Fruit fly (Drosophila melanogaster) whole organism, embryonic: ENCODE data around the gene CG34117.

Experiments used
- ATbp ChIP-seq: fragments of 200-800 bp; sonication (Bioruptor generic); optimal IDR thresholded peaks from 2 replicates; lab custom pipeline; 2017; ENCODE audit warnings: missing biosample characterization, mild to moderate bottlenecking, missing genetic modification characterization, missing genetic modification reagents
- C15 ChIP-seq: fragments of 200-800 bp; sonication (Bioruptor generic); IDR thresholded peaks from 3 replicates; pipeline ENCODE4 v1.3.6; 2022; ENCODE audit warnings: missing biosample characterization, missing genetic modification characterization
- CG11696 ChIP-seq: fragments of 200-800 bp; sonication (Bioruptor generic); IDR thresholded peaks from 2 replicates; pipeline ENCODE4 v1.3.6; 2022; ENCODE audit warnings: missing biosample characterization, missing genetic modification characterization
- CG12744 ChIP-seq: fragments of 200-800 bp; sonication (Bioruptor generic); optimal IDR thresholded peaks from 2 replicates; lab custom pipeline; 2016; ENCODE audit warnings: missing biosample characterization, missing genetic modification characterization
- CG13424 ChIP-seq: fragments of 200-800 bp; sonication (Bioruptor generic); optimal IDR thresholded peaks from 2 replicates; lab custom pipeline; 2019; ENCODE audit warnings: missing biosample characterization, mild to moderate bottlenecking, missing genetic modification characterization, moderate library complexity
- CG14965 ChIP-seq: fragments of 200-800 bp; sonication (Bioruptor generic); optimal IDR thresholded peaks from 2 replicates; lab custom pipeline; 2016; ENCODE audit warnings: missing biosample characterization, missing genetic modification characterization, borderline replicate concordance
- CG15514 ChIP-seq: fragments of 200-800 bp; sonication (Bioruptor generic); optimal IDR thresholded peaks from 3 replicates; lab custom pipeline; 2017; ENCODE audit warnings: missing biosample characterization, missing genetic modification characterization, mild to moderate bottlenecking, moderate library complexity, missing genetic modification reagents
- CG16815 ChIP-seq: fragments of 200-800 bp; sonication (Bioruptor generic); optimal IDR thresholded peaks from 3 replicates; lab custom pipeline; 2017; ENCODE audit warnings: missing biosample characterization, mild to moderate bottlenecking, missing genetic modification characterization
- CG17829 ChIP-seq: fragments of 200-800 bp; optimal IDR thresholded peaks from 2 replicates; lab custom pipeline; 2019; ENCODE audit warnings: missing biosample characterization, mild to moderate bottlenecking, missing genetic modification characterization, moderate library complexity
- CG2678 ChIP-seq: fragments of 200-800 bp; sonication (Bioruptor generic); optimal IDR thresholded peaks from 3 replicates; lab custom pipeline; 2019; ENCODE audit warnings: missing biosample characterization, mild to moderate bottlenecking, missing genetic modification characterization, moderate library complexity
- CG32532 ChIP-seq: fragments of 200-800 bp; sonication (Bioruptor generic); IDR thresholded peaks from 2 replicates; pipeline ENCODE4 v1.3.6; 2022; ENCODE audit warnings: missing biosample characterization, missing genetic modification characterization
- CG6813 ChIP-seq: fragments of 200-800 bp; sonication (Bioruptor generic); optimal IDR thresholded peaks from 2 replicates; lab custom pipeline; 2017; ENCODE audit warnings: missing biosample characterization, missing genetic modification characterization, mild to moderate bottlenecking, moderate library complexity, missing genetic modification reagents
- CG7357 ChIP-seq: fragments of 200-800 bp; sonication (Bioruptor generic); IDR thresholded peaks from 3 replicates; pipeline ENCODE4 v1.3.6; 2022; ENCODE audit warnings: missing biosample characterization, missing genetic modification characterization
- CG7963 ChIP-seq: fragments of 200-800 bp; sonication (Bioruptor generic); IDR thresholded peaks from 3 replicates; pipeline ENCODE4 v1.3.6; 2022; ENCODE audit warnings: missing biosample characterization, missing genetic modification characterization; ENCODE audit not compliant: partially characterized antibody
- CrebB ChIP-seq: fragments of 200-800 bp; sonication (Bioruptor generic); optimal IDR thresholded peaks from 3 replicates; lab custom pipeline; 2018; ENCODE audit warnings: missing biosample characterization, mild to moderate bottlenecking, missing genetic modification characterization
- Doc3 ChIP-seq: fragments of 200-800 bp; sonication (Bioruptor generic); IDR thresholded peaks from 3 replicates; pipeline ENCODE4 v1.3.6; 2022; ENCODE audit warnings: missing biosample characterization, missing genetic modification characterization; ENCODE audit not compliant: partially characterized antibody
- Dref ChIP-seq: fragments of 200-800 bp; sonication (Bioruptor generic); IDR thresholded peaks from 2 replicates; pipeline ENCODE4 v1.3.6; 2022; ENCODE audit warnings: missing biosample characterization, missing genetic modification characterization
- Elba2 ChIP-seq: fragments of 200-800 bp; sonication (Bioruptor generic); optimal IDR thresholded peaks from 3 replicates; lab custom pipeline; 2016; ENCODE audit warnings: missing biosample characterization, missing genetic modification characterization
- Ets97D ChIP-seq: fragments of 200-800 bp; sonication (Bioruptor generic); optimal IDR thresholded peaks from 3 replicates; lab custom pipeline; 2016; ENCODE audit warnings: missing biosample characterization, missing genetic modification characterization
- GATAe ChIP-seq: fragments of 200-800 bp; sonication (Bioruptor generic); conservative IDR thresholded peaks from 2 replicates; pipeline ENCODE4 v1.3.6; 2022; ENCODE audit warnings: missing biosample characterization, missing genetic modification characterization
- Hand ChIP-seq: fragments of 200-800 bp; sonication (Bioruptor generic); optimal IDR thresholded peaks from 2 replicates; lab custom pipeline; 2017; ENCODE audit warnings: mild to moderate bottlenecking, missing biosample characterization, missing genetic modification reagents, missing genetic modification characterization
- Hr39 ChIP-seq: fragments of >200 bp; optimal IDR thresholded peaks from 2 replicates; lab custom pipeline; 2017
- Lpt ChIP-seq: fragments of >200 bp; optimal IDR thresholded peaks from 2 replicates; lab custom pipeline; 2018; ENCODE audit warnings: missing biosample characterization, missing genetic modification characterization
- Max ChIP-seq: fragments of 200-800 bp; sonication (Bioruptor generic); optimal IDR thresholded peaks from 2 replicates; lab custom pipeline; 2016; ENCODE audit warnings: missing biosample characterization, mild to moderate bottlenecking, missing genetic modification characterization
- Med ChIP-seq: fragments of 200-800 bp; sonication (Bioruptor generic); peaks from one replicate; lab custom pipeline; 2016; ENCODE audit warnings: missing biosample characterization, missing genetic modification characterization, mild to moderate bottlenecking, inconsistent platforms, moderate library complexity
- Ptx1 ChIP-seq: fragments of 200-800 bp; sonication (Bioruptor generic); IDR thresholded peaks from 2 replicates; pipeline ENCODE4 v1.3.6; 2022; ENCODE audit warnings: missing biosample characterization, missing genetic modification characterization
- Ravus ChIP-seq: fragments of 200-800 bp; sonication (Bioruptor generic); IDR thresholded peaks from 2 replicates; pipeline ENCODE4 v1.3.6; 2022; ENCODE audit warnings: missing biosample characterization, missing genetic modification characterization
- Rx ChIP-seq: fragments of 200-800 bp; sonication (Bioruptor generic); IDR thresholded peaks from 2 replicates; pipeline ENCODE4 v1.3.6; 2022; ENCODE audit warnings: missing biosample characterization, missing genetic modification characterization
- Taf1 ChIP-seq: fragments of 200-800 bp; sonication (Bioruptor generic); IDR thresholded peaks from 2 replicates; pipeline ENCODE4 v1.3.6; 2022; ENCODE audit warnings: missing biosample characterization, missing genetic modification characterization
- bbx ChIP-seq: fragments of 200-800 bp; sonication (Bioruptor generic); IDR thresholded peaks from 2 replicates; pipeline ENCODE4 v1.3.6; 2022; ENCODE audit warnings: missing biosample characterization, missing genetic modification characterization; ENCODE audit not compliant: partially characterized antibody
- br ChIP-seq: fragments of >200 bp; optimal IDR thresholded peaks from 2 replicates; lab custom pipeline; 2017
- cato ChIP-seq: fragments of 200-800 bp; sonication (Bioruptor generic); optimal IDR thresholded peaks from 2 replicates; lab custom pipeline; 2016; ENCODE audit warnings: missing biosample characterization, missing genetic modification characterization, borderline replicate concordance
- croc ChIP-seq: fragments of 200-800 bp; sonication (Bioruptor generic); conservative IDR thresholded peaks from 3 replicates; pipeline ENCODE4 v1.3.6; 2022; ENCODE audit warnings: missing biosample characterization, missing genetic modification characterization
- crp ChIP-seq, 2 experiments: fragments of 200-800 bp; sonication (Bioruptor generic); optimal IDR thresholded peaks; 2 replicates in 1 of 2; 3 replicates in 1 of 2; lab custom pipeline; 2017; ENCODE audit warnings: missing biosample characterization in 2 of 2, missing genetic modification characterization in 2 of 2, mild to moderate bottlenecking in 1 of 2, moderate library complexity in 1 of 2
- da ChIP-seq: fragments of 200-800 bp; sonication (Bioruptor generic); optimal IDR thresholded peaks from 2 replicates; lab custom pipeline; 2016; ENCODE audit warnings: missing biosample characterization, missing genetic modification characterization
- dan ChIP-seq: fragments of 200-800 bp; sonication (Bioruptor generic); IDR thresholded peaks from 2 replicates; pipeline ENCODE4 v1.3.6; 2022; ENCODE audit warnings: missing biosample characterization, missing genetic modification characterization
- disco-r ChIP-seq: fragments of 200-800 bp; sonication (Bioruptor generic); optimal IDR thresholded peaks from 2 replicates; lab custom pipeline; 2016; ENCODE audit warnings: missing biosample characterization, missing genetic modification characterization
- en ChIP-seq: fragments of 200-800 bp; sonication (Bioruptor generic); optimal IDR thresholded peaks from 2 replicates; lab custom pipeline; 2016; ENCODE audit warnings: missing biosample characterization, missing genetic modification characterization
- fd64A ChIP-seq: fragments of 200-800 bp; sonication (Bioruptor generic); optimal IDR thresholded peaks from 3 replicates; lab custom pipeline; 2018; ENCODE audit warnings: missing biosample characterization, mild to moderate bottlenecking, missing genetic modification characterization
- fru ChIP-seq: fragments of >200 bp; optimal IDR thresholded peaks from 2 replicates; lab custom pipeline; 2017
- otp ChIP-seq: fragments of 200-800 bp; sonication (Bioruptor generic); IDR thresholded peaks from 3 replicates; pipeline ENCODE4, ENCODE4 v1.3.6; 2022; ENCODE audit warnings: missing biosample characterization, missing genetic modification characterization
- pb ChIP-seq: fragments of 200-800 bp; sonication (Bioruptor generic); optimal IDR thresholded peaks from 3 replicates; lab custom pipeline; 2016; ENCODE audit warnings: missing biosample characterization, missing genetic modification characterization
- pros ChIP-seq: fragments of 200-800 bp; sonication (Bioruptor generic); optimal IDR thresholded peaks from 3 replicates; lab custom pipeline; 2019; ENCODE audit warnings: missing biosample characterization, mild to moderate bottlenecking, missing genetic modification characterization, moderate library complexity
- sd ChIP-seq: fragments of 200-800 bp; sonication (Bioruptor generic); optimal IDR thresholded peaks from 3 replicates; lab custom pipeline; 2018; ENCODE audit warnings: missing biosample characterization, mild to moderate bottlenecking, missing genetic modification characterization, moderate library complexity
- sens-2 ChIP-seq: fragments of 200-800 bp; sonication (Bioruptor generic); IDR thresholded peaks from 2 replicates; pipeline ENCODE4 v1.3.6; 2022; ENCODE audit warnings: missing biosample characterization, missing genetic modification characterization
- sim ChIP-seq: fragments of 200-800 bp; sonication (Bioruptor generic); IDR thresholded peaks from 2 replicates; pipeline ENCODE4 v1.3.6; 2022; ENCODE audit warnings: missing biosample characterization, missing genetic modification characterization
- slou ChIP-seq: fragments of 200-800 bp; sonication (Bioruptor generic); optimal IDR thresholded peaks from 3 replicates; lab custom pipeline; 2016; ENCODE audit warnings: missing biosample characterization, missing genetic modification characterization
- slp2 ChIP-seq: fragments of 200-800 bp; sonication (Bioruptor generic); optimal IDR thresholded peaks from 2 replicates; lab custom pipeline; 2016; ENCODE audit warnings: missing biosample characterization, missing genetic modification characterization
- tap ChIP-seq: fragments of 200-800 bp; optimal IDR thresholded peaks from 3 replicates; lab custom pipeline; 2019; ENCODE audit warnings: missing biosample characterization, mild to moderate bottlenecking, missing genetic modification characterization, moderate library complexity
- tio ChIP-seq: fragments of 200-800 bp; sonication (Bioruptor generic); optimal IDR thresholded peaks from 2 replicates; lab custom pipeline; 2017; ENCODE audit warnings: missing biosample characterization, missing genetic modification characterization, inconsistent platforms
- trem ChIP-seq: fragments of 200-800 bp; optimal IDR thresholded peaks from 3 replicates; lab custom pipeline; 2019; ENCODE audit warnings: missing biosample characterization, mild to moderate bottlenecking, missing genetic modification characterization, moderate library complexity
- vnd ChIP-seq: fragments of 200-800 bp; sonication (Bioruptor generic); IDR thresholded peaks from 3 replicates; pipeline ENCODE4 v1.3.6; 2022; ENCODE audit warnings: missing biosample characterization, missing genetic modification characterization; ENCODE audit not compliant: partially characterized antibody

Gene CG34117

DNA sequence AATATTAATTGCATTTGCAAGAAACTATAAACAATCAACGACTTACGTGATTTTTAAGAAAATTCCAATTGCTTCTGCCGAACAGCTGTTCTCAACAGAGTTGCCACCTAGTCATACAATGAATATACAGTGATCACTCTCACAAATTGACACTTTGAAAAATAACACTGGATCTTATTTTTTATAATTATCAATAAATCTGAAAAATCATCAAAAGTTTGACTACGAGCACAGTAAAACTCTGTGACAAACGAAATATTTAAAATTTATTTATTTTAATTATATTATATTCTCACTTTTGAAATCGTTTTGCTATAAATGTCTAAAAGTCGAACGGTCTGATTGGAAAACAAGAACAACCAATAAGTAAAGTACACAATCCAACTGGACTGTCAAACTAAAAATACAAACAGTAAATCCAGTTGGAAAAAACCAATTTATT, at the start of gene CG34117 (continued):
- no peak for TF ChIP-seq disco-r (GFP tag; lab: Kevin White, UChicago)
- TF ChIP-seq CG16815 (GFP tag; lab: Kevin White, UChicago): peak; percentile 58
- TF ChIP-seq en (GFP tag; lab: Kevin White, UChicago): no peak
- no peak for TF ChIP-seq da (GFP tag; lab: Kevin White, UChicago)
- peak; percentile 75 for TF ChIP-seq slou
- peak; percentile 31 for TF ChIP-seq Ravus (GFP tag; lab: Robert Waterston, UW)
- TF ChIP-seq C15 (GFP tag; lab: Robert Waterston, UW): peak; percentile 56; the same call in 1 of the 3 replicates
- peak; percentile 67 for TF ChIP-seq CG15514 (GFP tag; lab: Kevin White, UChicago)
- TF ChIP-seq pb (GFP tag; lab: Kevin White, UChicago): no peak
- TF ChIP-seq fru: no peak
- peak; percentile 32 for TF ChIP-seq cato
- peak; percentile 41 for TF ChIP-seq Ets97D (GFP tag; lab: Kevin White, UChicago)
- TF ChIP-seq Max (GFP tag; lab: Kevin White, UChicago): peak; percentile 69
- peak; percentile 58 for TF ChIP-seq Rx (GFP tag; lab: Robert Waterston, UW)
- peak; percentile 66; the same call in 2 of the 3 replicates for TF ChIP-seq otp (GFP tag; lab: Robert Waterston, UW)
- peak; percentile 54 for TF ChIP-seq tio (GFP tag; lab: Kevin White, UChicago)
- TF ChIP-seq Ptx1 (GFP tag; lab: Robert Waterston, UW): peak; percentile 86
- TF ChIP-seq sim (GFP tag; lab: Robert Waterston, UW): no peak
- no peak for TF ChIP-seq br (lab: Kevin White, UChicago)
- TF ChIP-seq Lpt (GFP tag; lab: Kevin White, UChicago): no peak
- peak; percentile 85 for TF ChIP-seq CG2678
- TF ChIP-seq CG6813 (GFP tag; lab: Kevin White, UChicago): peak; percentile 68
- TF ChIP-seq CrebB (tag; lab: Kevin White, UChicago): peak; percentile 65
- peak; percentile 98 for TF ChIP-seq Elba2 (GFP tag; lab: Kevin White, UChicago)
- TF ChIP-seq sens-2 (GFP tag; lab: Robert Waterston, UW): 0 out of 2 replicates have a peak, but pooled peaks have one; percentile 46
- peak; percentile 67 for TF ChIP-seq Hand (GFP tag; lab: Kevin White, UChicago)
- TF ChIP-seq tap (tag; lab: Kevin White, UChicago): peak; percentile 76
- TF ChIP-seq CG14965 (GFP tag; lab: Kevin White, UChicago): no peak
- TF ChIP-seq trem (tag; lab: Kevin White, UChicago): peak; percentile 87
- TF ChIP-seq Dref: no peak
- no peak for TF ChIP-seq Doc3 (GFP tag; lab: Robert Waterston, UW)
- TF ChIP-seq crp (GFP tag; optimal IDR thresholded peaks at IDR 0.05; lab: Kevin White, UChicago): peak; percentile 86 to 95
- peak; percentile 52; the same call in 1 of the 2 replicates for TF ChIP-seq Taf1 (GFP tag; lab: Robert Waterston, UW)
- TF ChIP-seq Hr39: no peak
- TF ChIP-seq CG32532: peak; percentile 90
- no peak for TF ChIP-seq dan
- TF ChIP-seq CG7963 (GFP tag; lab: Robert Waterston, UW): no peak
- peak; percentile 89 for TF ChIP-seq sd
- peak; percentile 37 for TF ChIP-seq croc (GFP tag; lab: Robert Waterston, UW)
- no peak for TF ChIP-seq GATAe
- TF ChIP-seq fd64A (GFP tag; lab: Kevin White, UChicago): no peak
- TF ChIP-seq pros: no peak
- TF ChIP-seq bbx (GFP tag; lab: Robert Waterston, UW): no peak
- TF ChIP-seq CG7357: peak; percentile 55; the same call in 2 of the 3 replicates
- TF ChIP-seq CG13424 (tag; lab: Kevin White, UChicago): peak; percentile 82
- peak; percentile 37 for TF ChIP-seq CG12744 (GFP tag; lab: Kevin White, UChicago)
- TF ChIP-seq CG17829 (tag; lab: Kevin White, UChicago): peak; percentile 89
- peak; percentile 60 for TF ChIP-seq CG11696
- no peak for TF ChIP-seq vnd (GFP tag; lab: Robert Waterston, UW)
- TF ChIP-seq slp2 (GFP tag; lab: Kevin White, UChicago): peak; percentile 17
- TF ChIP-seq ATbp (GFP tag; lab: Kevin White, UChicago): peak; percentile 56
- TF ChIP-seq Med (GFP tag; lab: Kevin White, UChicago): peak; percentile 93
